Fruit fly (Drosophila melanogaster): Measurements from ENCODE around the gene wkd.

Gene wkd

dm6 chr3R:11623025-11623424, 41.6 kb downstream of the wkd start, which contains the start of gene CG14711 (continued):
- peak; percentile 85 for TF ChIP-seq NfI (GFP tag; optimal IDR thresholded peaks at IDR 0.05)
- peak; percentile 24 for TF ChIP-seq slp2 (GFP tag; optimal IDR thresholded peaks at IDR 0.05)
- TF ChIP-seq CTCF (GFP tag; optimal IDR thresholded peaks at IDR 0.05), result peak; percentile 6
- peak; percentile 85 for TF ChIP-seq CG15696 (tag; optimal IDR thresholded peaks at IDR 0.05)
- TF ChIP-seq zen (tag; optimal IDR thresholded peaks at IDR 0.05), result peak; percentile 84
- TF ChIP-seq run (tag; optimal IDR thresholded peaks at IDR 0.05), result no peak
- TF ChIP-seq org-1 (GFP tag; optimal IDR thresholded peaks at IDR 0.05), result peak; percentile 56
- peak; percentile 79 for TF ChIP-seq CG16813 (GFP tag; IDR thresholded peaks at IDR 0.05; ENCODE audit: partially characterized antibody)
- TF ChIP-seq Gsc (GFP tag; IDR thresholded peaks at IDR 0.05), result no peak
- peak; percentile 79 for TF ChIP-seq CG10147 (GFP tag; optimal IDR thresholded peaks at IDR 0.05)
- TF ChIP-seq CG2129 (GFP tag; IDR thresholded peaks at IDR 0.05; ENCODE audit: partially characterized antibody), result peak; percentile 61; the same call in 1 of the 2 replicates
- peak; percentile 93 for TF ChIP-seq vvl (GFP tag; IDR thresholded peaks at IDR 0.05)
- TF ChIP-seq CG18262 (tag; optimal IDR thresholded peaks at IDR 0.05), result peak; percentile 83
- no peak for TF ChIP-seq Lpt (GFP tag; optimal IDR thresholded peaks at IDR 0.05)
- TF ChIP-seq CG6689 (GFP tag; IDR thresholded peaks at IDR 0.05), result peak; percentile 81
- no peak for TF ChIP-seq hth (optimal IDR thresholded peaks at IDR 0.05)
- peak; percentile 75 for TF ChIP-seq BEAF-32 (GFP tag; optimal IDR thresholded peaks at IDR 0.05)
- no peak for TF ChIP-seq Sox102F (GFP tag; optimal IDR thresholded peaks at IDR 0.05)
- TF ChIP-seq CG4424 (GFP tag; optimal IDR thresholded peaks at IDR 0.05), result peak; percentile 88
- no peak for TF ChIP-seq Elba2 (GFP tag; optimal IDR thresholded peaks at IDR 0.05)
- TF ChIP-seq CG12769 (tag; optimal IDR thresholded peaks at IDR 0.05), result no peak
- TF ChIP-seq D (optimal IDR thresholded peaks at IDR 0.05), result no peak
- TF ChIP-seq D (GFP tag; optimal IDR thresholded peaks at IDR 0.05), result peak; percentile 75
- TF ChIP-seq CG15479 (GFP tag; optimal IDR thresholded peaks at IDR 0.05), result no peak
- no peak for TF ChIP-seq yki (optimal IDR thresholded peaks at IDR 0.05)
- peak; percentile 76 for TF ChIP-seq fd3F (GFP tag; optimal IDR thresholded peaks at IDR 0.05)
- TF ChIP-seq CG9876 (GFP tag; optimal IDR thresholded peaks at IDR 0.05), result peak; percentile 54
- TF ChIP-seq CG12391 (tag; optimal IDR thresholded peaks at IDR 0.05), result peak; percentile 93
- peak; percentile 90 for TF ChIP-seq Atf6 (GFP tag; IDR thresholded peaks at IDR 0.05)
- peak; percentile 77 for TF ChIP-seq CG30020 (tag; optimal IDR thresholded peaks at IDR 0.05)
- peak; percentile 73 for TF ChIP-seq Asciz (GFP tag; optimal IDR thresholded peaks at IDR 0.05)
- no peak for TF ChIP-seq hkb (optimal IDR thresholded peaks at IDR 0.05)
- TF ChIP-seq hkb (GFP tag; IDR thresholded peaks at IDR 0.05), result peak; percentile 89
- TF ChIP-seq CG11696 (GFP tag; IDR thresholded peaks at IDR 0.05), result no peak
- no peak for TF ChIP-seq HLHmδ (GFP tag; optimal IDR thresholded peaks at IDR 0.05)
- TF ChIP-seq CG4730 (GFP tag; IDR thresholded peaks at IDR 0.05), result peak; percentile 80
- peak; percentile 86 for TF ChIP-seq sug (tag; optimal IDR thresholded peaks at IDR 0.05)
- peak; percentile 92 for TF ChIP-seq CG13775 (GFP tag; optimal IDR thresholded peaks at IDR 0.05)
- no peak for TF ChIP-seq CG15011 (GFP tag; optimal IDR thresholded peaks at IDR 0.05)
- peak; percentile 73 for TF ChIP-seq cas (GFP tag; IDR thresholded peaks at IDR 0.05)
- peak; percentile 84 for TF ChIP-seq CG14441 (GFP tag; IDR thresholded peaks at IDR 0.05)
- peak; percentile 89 for TF ChIP-seq slbo (GFP tag; IDR thresholded peaks at IDR 0.05)
- TF ChIP-seq pnt (GFP tag; optimal IDR thresholded peaks at IDR 0.05), result peak; percentile 47
- TF ChIP-seq esg (GFP tag; conservative IDR thresholded peaks at IDR 0.05), result peak; percentile 79
- peak; percentile 74; the same call in 1 of the 2 replicates for TF ChIP-seq bowl (GFP tag; IDR thresholded peaks at IDR 0.05)
- TF ChIP-seq gro (GFP tag; optimal IDR thresholded peaks at IDR 0.05), result peak; percentile 43
- TF ChIP-seq CG8359 (GFP tag; optimal IDR thresholded peaks at IDR 0.05; ENCODE audit: borderline replicate concordance), result peak; percentile 37
- peak; percentile 53 for TF ChIP-seq Sry-δ (GFP tag; optimal IDR thresholded peaks at IDR 0.05)
- TF ChIP-seq CG2120 (GFP tag; optimal IDR thresholded peaks at IDR 0.05), result peak; percentile 88
- peak; percentile 75 for TF ChIP-seq pum (GFP tag; optimal IDR thresholded peaks at IDR 0.05)
- peak; percentile 80 for TF ChIP-seq ems (GFP tag; optimal IDR thresholded peaks at IDR 0.05)
- peak; percentile 73 for TF ChIP-seq CG18011 (GFP tag; optimal IDR thresholded peaks at IDR 0.05)
- peak; percentile 6 for TF ChIP-seq CG3163 (GFP tag; optimal IDR thresholded peaks at IDR 0.05)

Data from whole organism, embryonic.